Fruit fly (Drosophila melanogaster): ENCODE measurements around the gene Coq4.

The Coq4 gene

DNA sequence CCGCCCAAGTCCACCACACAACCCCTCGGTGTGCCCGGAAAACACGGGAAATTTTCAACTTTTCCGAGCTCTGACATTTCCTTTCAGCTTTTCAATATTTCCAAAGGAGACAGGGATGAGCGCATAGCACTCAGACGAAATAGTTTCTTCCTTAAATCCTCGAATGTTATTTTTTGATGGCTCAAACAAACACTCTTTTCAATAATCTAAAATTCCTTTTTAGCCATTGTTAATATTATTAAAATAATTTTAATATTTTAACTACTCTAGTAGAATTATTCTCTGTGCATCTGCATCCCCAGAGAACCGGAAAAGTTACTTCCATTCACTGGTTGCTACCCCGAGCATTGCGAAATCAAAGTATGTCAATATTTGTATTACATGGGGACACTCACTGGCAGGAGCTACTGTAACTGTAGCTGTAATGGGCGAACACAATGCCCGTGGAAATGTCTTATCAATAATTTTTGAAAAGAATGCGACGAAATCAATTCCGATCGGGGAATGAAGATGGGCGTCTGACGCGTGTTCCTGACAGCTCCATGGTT is 24.3 kb upstream of the Coq4 start (continued):
- TF ChIP-seq CoRest (tag; optimal IDR thresholded peaks at IDR 0.05) (peak; percentile 23), CG11504 (tag; optimal IDR thresholded peaks at IDR 0.05) (peak; percentile 55), CG12659 (GFP tag; optimal IDR thresholded peaks at IDR 0.05) (peak; percentile 6), nmo (GFP tag; optimal IDR thresholded peaks at IDR 0.05) (peak; percentile 31), Optix (GFP tag; IDR thresholded peaks at IDR 0.05) (no peak), dysf (GFP tag; IDR thresholded peaks at IDR 0.05) (no peak), CG31441 (GFP tag; IDR thresholded peaks at IDR 0.05) (peak; percentile 38; the same call in 1 of the 2 replicates), row (GFP tag; IDR thresholded peaks at IDR 0.05) (peak; percentile 61), Dref (GFP tag; IDR thresholded peaks at IDR 0.05) (no peak), ash1 (GFP tag; optimal IDR thresholded peaks at IDR 0.05) (no peak), CG5953 (GFP tag; IDR thresholded peaks at IDR 0.05) (0 out of 2 replicates have a peak, but pooled peaks have one; percentile 24), zfh1 (GFP tag; IDR thresholded peaks at IDR 0.05) (peak; percentile 32; the same call in 1 of the 3 replicates), Blimp-1 (GFP tag; optimal IDR thresholded peaks at IDR 0.05) (peak; percentile 37), lola (GFP tag; optimal IDR thresholded peaks at IDR 0.05) (peak in 1 of 3 experiments; percentile 18), CG11560 (tag; IDR thresholded peaks at IDR 0.05) (no peak), CG2712 (tag; optimal IDR thresholded peaks at IDR 0.05) (peak; percentile 51), NFAT (GFP tag; IDR thresholded peaks at IDR 0.05) (no peak), dmrt99B (tag; optimal IDR thresholded peaks at IDR 0.05) (peak; percentile 38), pan (optimal IDR thresholded peaks at IDR 0.05) (no peak), pan (GFP tag; optimal IDR thresholded peaks at IDR 0.05 in 1 of 2, IDR thresholded peaks at IDR 0.05 in 1 of 2) (peak in 1 of 2 experiments; percentile 26), Sox102F (GFP tag; optimal IDR thresholded peaks at IDR 0.05) (peak; percentile 48), CG9437 (GFP tag; optimal IDR thresholded peaks at IDR 0.05) (peak; percentile 1), Hr51 (GFP tag; optimal IDR thresholded peaks at IDR 0.05) (peak in 1 of 2 experiments; percentile 42), CG7928 (GFP tag; optimal IDR thresholded peaks at IDR 0.05) (no peak), pros (GFP tag; optimal IDR thresholded peaks at IDR 0.05) (peak; percentile 50), D19A (tag; optimal IDR thresholded peaks at IDR 0.05) (peak; percentile 52), CG2678 (tag; optimal IDR thresholded peaks at IDR 0.05) (peak; percentile 48), Lhr (GFP tag; optimal IDR thresholded peaks at IDR 0.05) (no peak), CG8765 (GFP tag; IDR thresholded peaks at IDR 0.05) (no peak), tx (GFP tag; optimal IDR thresholded peaks at IDR 0.05) (no peak), Ssrp (tag; optimal IDR thresholded peaks at IDR 0.05) (peak; percentile 40), Taf1 (GFP tag; IDR thresholded peaks at IDR 0.05) (no peak), jigr1 (GFP tag; IDR thresholded peaks at IDR 0.05) (no peak), ERR (GFP tag; optimal IDR thresholded peaks at IDR 0.05) (no peak), CG15601 (tag; optimal IDR thresholded peaks at IDR 0.05) (peak; percentile 11), CG14965 (GFP tag; optimal IDR thresholded peaks at IDR 0.05; ENCODE audit: borderline replicate concordance) (no peak), btn (GFP tag; optimal IDR thresholded peaks at IDR 0.05) (no peak), CG34422 (GFP tag; IDR thresholded peaks at IDR 0.05) (no peak), pum (GFP tag; optimal IDR thresholded peaks at IDR 0.05) (no peak), cato (GFP tag; optimal IDR thresholded peaks at IDR 0.05; ENCODE audit: borderline replicate concordance) (no peak), CG12155 (GFP tag; optimal IDR thresholded peaks at IDR 0.05) (no peak), dpn (GFP tag; optimal IDR thresholded peaks at IDR 0.05) (no peak), CG14860 (GFP tag; IDR thresholded peaks at IDR 0.05; ENCODE audit: partially characterized antibody) (no peak), gt (GFP tag; IDR thresholded peaks at IDR 0.05) (no peak), lmd (GFP tag; IDR thresholded peaks at IDR 0.05) (no peak), CG1603 (tag; optimal IDR thresholded peaks at IDR 0.05) (no peak), CG12744 (GFP tag; optimal IDR thresholded peaks at IDR 0.05) (no peak), usp (GFP tag; optimal IDR thresholded peaks at IDR 0.05) (no peak), CG15269 (tag; optimal IDR thresholded peaks at IDR 0.05) (peak; percentile 16), trem (tag; optimal IDR thresholded peaks at IDR 0.05) (peak; percentile 17)
